Worm (Caenorhabditis elegans): ENCODE data around the gene pxd-1.

Gene pxd-1

ce11 chrIII:4015382-4015986, 9.5 kb downstream of the pxd-1 start (continued):
- TF ChIP-seq B0019.2 (GFP tag; conservative IDR thresholded peaks at IDR 0.05) = 0 out of 2 replicates have a peak, but pooled peaks have one; percentile 50
- TF ChIP-seq efl-1 (GFP tag; optimal IDR thresholded peaks at IDR 0.05) = peak; percentile 75
- peak; percentile 72; the same call in 1 of the 2 replicates for TF ChIP-seq C17E4.6 (GFP tag; IDR thresholded peaks at IDR 0.05)
- peak; percentile 86 for TF ChIP-seq hsf-1 (GFP tag; IDR thresholded peaks at IDR 0.05)
- TF ChIP-seq pha-4 (tag; optimal IDR thresholded peaks at IDR 0.05) = no peak
- TF ChIP-seq xnd-1 (tag; optimal IDR thresholded peaks at IDR 0.05) = peak; percentile 49
- no peak for TF ChIP-seq ama-1 (optimal IDR thresholded peaks at IDR 0.05)
- TF ChIP-seq ama-1 (GFP tag; optimal IDR thresholded peaks at IDR 0.05) = peak in 1 of 2 experiments; percentile 88
- TF ChIP-seq atf-7 (tag; optimal IDR thresholded peaks at IDR 0.05) = peak; percentile 43
- no peak for TF ChIP-seq bed-2 (GFP tag; IDR thresholded peaks at IDR 0.05)
- TF ChIP-seq snpc-3.4 (tag; optimal IDR thresholded peaks at IDR 0.05) = peak; percentile 42
- TF ChIP-seq nfyb-1 (GFP tag; IDR thresholded peaks at IDR 0.05) = peak; percentile 62
- TF ChIP-seq unc-62 (GFP tag; optimal IDR thresholded peaks at IDR 0.05) = no peak
- TF ChIP-seq F57A8.1 (GFP tag; optimal IDR thresholded peaks at IDR 0.05) = no peak
- TF ChIP-seq F57C9.4 (tag; optimal IDR thresholded peaks at IDR 0.05) = no peak
- peak; percentile 27 for TF ChIP-seq somi-1 (GFP tag; optimal IDR thresholded peaks at IDR 0.05)
- no peak for TF ChIP-seq T07F8.4 (tag; optimal IDR thresholded peaks at IDR 0.05)
- peak; percentile 46 for TF ChIP-seq fkh-3 (tag; optimal IDR thresholded peaks at IDR 0.05)
- peak; percentile 86 for TF ChIP-seq Y95B8A.8 (GFP tag; IDR thresholded peaks at IDR 0.05)
- peak; percentile 57 for TF ChIP-seq snpc-4 (GFP tag; optimal IDR thresholded peaks at IDR 0.05)
- peak in 1 of 4 experiments; percentile 46 for TF ChIP-seq snpc-4 (tag; optimal IDR thresholded peaks at IDR 0.05)
- no peak for TF ChIP-seq ztf-25 (GFP tag; IDR thresholded peaks at IDR 0.05)
- no peak for TF ChIP-seq snpc-1.1 (tag; optimal IDR thresholded peaks at IDR 0.05; ENCODE audit: insufficient read depth)
- peak; percentile 62 for TF ChIP-seq D2030.7 (GFP tag; IDR thresholded peaks at IDR 0.05)
- TF ChIP-seq lsl-1 (GFP tag; optimal IDR thresholded peaks at IDR 0.05) = peak; percentile 7
- TF ChIP-seq lir-1 (GFP tag; conservative IDR thresholded peaks at IDR 0.05) = no peak
- TF ChIP-seq ztf-18 (tag; optimal IDR thresholded peaks at IDR 0.05) = peak; percentile 64
- no peak for TF ChIP-seq egl-18 (GFP tag; IDR thresholded peaks at IDR 0.05)
- TF ChIP-seq nhr-179 (tag; optimal IDR thresholded peaks at IDR 0.05) = no peak
- peak; percentile 25 for TF ChIP-seq K12H6.12 (tag; optimal IDR thresholded peaks at IDR 0.05)
- peak; percentile 63 for TF ChIP-seq egl-44 (GFP tag; IDR thresholded peaks at IDR 0.05)
- no peak for TF ChIP-seq Y67H2A.10 (GFP tag; conservative IDR thresholded peaks at IDR 0.05)
- peak; percentile 3 for TF ChIP-seq attf-5 (GFP tag; optimal IDR thresholded peaks at IDR 0.05)
- TF ChIP-seq B0261.1 (tag; optimal IDR thresholded peaks at IDR 0.05) = no peak
- peak; percentile 41 for TF ChIP-seq T26A5.8 (tag; optimal IDR thresholded peaks at IDR 0.05)
- peak; percentile 73 for TF ChIP-seq die-1 (tag; optimal IDR thresholded peaks at IDR 0.05)
- TF ChIP-seq ceh-91 (GFP tag; IDR thresholded peaks at IDR 0.05) = peak; percentile 18; the same call in 1 of the 2 replicates
- TF ChIP-seq lin-35 (GFP tag; optimal IDR thresholded peaks at IDR 0.05) = peak in 2 of 3 experiments; percentile 43 to 65
- TF ChIP-seq F10E7.11 (tag; optimal IDR thresholded peaks at IDR 0.05) = peak; percentile 72
- peak; percentile 46 for TF ChIP-seq snpc-1.3 (tag; optimal IDR thresholded peaks at IDR 0.05; ENCODE audit: insufficient read depth)
- TF ChIP-seq pbrm-1 (GFP tag; IDR thresholded peaks at IDR 0.05) = peak; percentile 63
- no peak for TF ChIP-seq ceh-40 (GFP tag; IDR thresholded peaks at IDR 0.05)
- TF ChIP-seq cebp-2 (GFP tag; IDR thresholded peaks at IDR 0.05) = 0 out of 2 replicates have a peak, but pooled peaks have one; percentile 58
- peak; percentile 97 for TF ChIP-seq Y79H2A.3 (GFP tag; conservative IDR thresholded peaks at IDR 0.05)
- peak; percentile 53 for TF ChIP-seq rcor-1 (GFP tag; IDR thresholded peaks at IDR 0.05)
- TF ChIP-seq mcd-1 (GFP tag; IDR thresholded peaks at IDR 0.05) = 0 out of 2 replicates have a peak, but pooled peaks have one; percentile 9
- peak; percentile 84 for TF ChIP-seq ekl-4 (GFP tag; IDR thresholded peaks at IDR 0.05)
- no peak for TF ChIP-seq ets-4 (GFP tag; optimal IDR thresholded peaks at IDR 0.05)
